Fruit fly (Drosophila melanogaster) whole organism, prepupa: ENCODE results near the gene dunk.
A peak's percentile ranks its signal among the peaks of the same experiment; 100 is the strongest.

ENCODE experiments used
- Blimp-1 ChIP-seq: fragments of 200-800 bp; sonication (Bioruptor generic); optimal IDR thresholded peaks from 3 replicates; lab custom pipeline; 2017; ENCODE audit warnings: missing biosample characterization, missing genetic modification characterization, mild to moderate bottlenecking, moderate library complexity, missing genetic modification reagents
- CG10631 ChIP-seq: fragments of 200-800 bp; sonication (Bioruptor generic); optimal IDR thresholded peaks from 2 replicates; lab custom pipeline; 2016; ENCODE audit warnings: missing biosample characterization, missing genetic modification characterization
- CG10669 ChIP-seq: fragments of 200-800 bp; sonication (Bioruptor generic); optimal IDR thresholded peaks from 3 replicates; lab custom pipeline; 2018; ENCODE audit warnings: missing biosample characterization, mild to moderate bottlenecking, missing genetic modification characterization, moderate library complexity
- CG11762 ChIP-seq: fragments of 200-800 bp; sonication (Bioruptor generic); optimal IDR thresholded peaks from 3 replicates; lab custom pipeline; 2016; ENCODE audit warnings: missing biosample characterization, missing genetic modification characterization; ENCODE audit not compliant: insufficient read depth
- CG11902 ChIP-seq: fragments of 200-800 bp; sonication (Bioruptor generic); optimal IDR thresholded peaks from 3 replicates; lab custom pipeline; 2016; ENCODE audit warnings: missing biosample characterization, missing genetic modification characterization
- CG1621 ChIP-seq: fragments of 200-800 bp; sonication (Bioruptor generic); optimal IDR thresholded peaks from 3 replicates; lab custom pipeline; 2018; ENCODE audit warnings: missing biosample characterization, mild to moderate bottlenecking, missing genetic modification characterization
- CG16779 ChIP-seq: fragments of 200-800 bp; sonication (Bioruptor generic); optimal IDR thresholded peaks from 3 replicates; lab custom pipeline; 2017; ENCODE audit warnings: missing biosample characterization, mild to moderate bottlenecking, missing genetic modification characterization
- CG31627 ChIP-seq: fragments of 200-800 bp; sonication (Bioruptor generic); optimal IDR thresholded peaks from 3 replicates; lab custom pipeline; 2016; ENCODE audit warnings: missing biosample characterization, missing genetic modification characterization
- CG32006 ChIP-seq: fragments of 200-800 bp; sonication (Bioruptor generic); optimal IDR thresholded peaks from 3 replicates; lab custom pipeline; 2017; ENCODE audit warnings: missing biosample characterization, mild to moderate bottlenecking, missing genetic modification characterization
- CG34406 ChIP-seq: fragments of 200-800 bp; sonication (Bioruptor generic); optimal IDR thresholded peaks from 3 replicates; lab custom pipeline; 2016; ENCODE audit warnings: missing biosample characterization, missing genetic modification characterization
- CG4318 ChIP-seq: fragments of 200-800 bp; sonication (Bioruptor generic); optimal IDR thresholded peaks from 3 replicates; lab custom pipeline; 2017; ENCODE audit warnings: missing biosample characterization, mild to moderate bottlenecking, missing genetic modification characterization
- CG6163 ChIP-seq: fragments of 200-800 bp; sonication (Bioruptor generic); IDR thresholded peaks from 3 replicates; pipeline ENCODE4 v1.3.6; 2022; ENCODE audit warnings: missing biosample characterization, missing genetic modification characterization
- CG6792 ChIP-seq: fragments of 200-800 bp; sonication (Bioruptor generic); optimal IDR thresholded peaks from 3 replicates; lab custom pipeline; 2016; ENCODE audit warnings: missing biosample characterization, missing genetic modification characterization
- CG6808 ChIP-seq: fragments of 200-800 bp; sonication (Bioruptor generic); optimal IDR thresholded peaks from 3 replicates; lab custom pipeline; 2017; ENCODE audit warnings: missing biosample characterization, missing genetic modification characterization, mild to moderate bottlenecking, moderate library complexity, missing genetic modification reagents
- CG7368 ChIP-seq: fragments of 200-800 bp; sonication (Bioruptor generic); optimal IDR thresholded peaks from 3 replicates; lab custom pipeline; 2016; ENCODE audit warnings: missing biosample characterization, missing genetic modification characterization
- CG8119 ChIP-seq: fragments of 200-800 bp; sonication (Bioruptor generic); IDR thresholded peaks from 3 replicates; pipeline ENCODE4 v1.3.6; 2022; ENCODE audit warnings: missing biosample characterization, missing genetic modification characterization
- CG8319 ChIP-seq: fragments of 200-800 bp; sonication (Bioruptor generic); optimal IDR thresholded peaks from 3 replicates; lab custom pipeline; 2016; ENCODE audit warnings: missing biosample characterization, missing genetic modification characterization
- CG9139 ChIP-seq: fragments of 200-800 bp; sonication (Bioruptor generic); optimal IDR thresholded peaks from 3 replicates; lab custom pipeline; 2017; ENCODE audit warnings: missing biosample characterization, mild to moderate bottlenecking, missing genetic modification characterization
- Eip75B ChIP-seq: fragments of 200-800 bp; sonication (Bioruptor generic); optimal IDR thresholded peaks from 3 replicates; lab custom pipeline; 2016; ENCODE audit warnings: missing biosample characterization, missing genetic modification characterization
- Ets21C ChIP-seq: fragments of 200-800 bp; sonication (Bioruptor generic); optimal IDR thresholded peaks from 3 replicates; lab custom pipeline; 2016; ENCODE audit warnings: missing biosample characterization, missing genetic modification characterization
- Ets96B ChIP-seq: fragments of 200-800 bp; optimal IDR thresholded peaks from 2 replicates; lab custom pipeline; 2019; ENCODE audit warnings: missing biosample characterization, mild to moderate bottlenecking, missing genetic modification characterization, moderate library complexity
- Hr39 ChIP-seq: fragments of 200-800 bp; sonication (Bioruptor generic); optimal IDR thresholded peaks from 2 replicates; lab custom pipeline; 2016; ENCODE audit warnings: missing biosample characterization, missing genetic modification characterization
- Smox ChIP-seq: fragments of 200-800 bp; sonication (Bioruptor generic); optimal IDR thresholded peaks from 3 replicates; lab custom pipeline; 2016; ENCODE audit warnings: missing biosample characterization, missing genetic modification characterization
- Sox14 ChIP-seq: fragments of 200-800 bp; sonication (Bioruptor generic); optimal IDR thresholded peaks from 3 replicates; lab custom pipeline; 2016; ENCODE audit warnings: missing biosample characterization, missing genetic modification characterization
- Sox15 ChIP-seq: fragments of 200-800 bp; sonication (Bioruptor generic); optimal IDR thresholded peaks from 3 replicates; lab custom pipeline; 2016; ENCODE audit warnings: missing biosample characterization, missing genetic modification characterization
- achi ChIP-seq: fragments of 200-800 bp; sonication (Bioruptor generic); optimal IDR thresholded peaks from 3 replicates; lab custom pipeline; 2016; ENCODE audit warnings: missing biosample characterization, missing genetic modification characterization
- acj6 ChIP-seq: fragments of 200-800 bp; sonication (Bioruptor generic); optimal IDR thresholded peaks from 3 replicates; lab custom pipeline; 2016; ENCODE audit warnings: missing biosample characterization, missing genetic modification characterization
- dsx ChIP-seq: fragments of 200-800 bp; optimal IDR thresholded peaks from 3 replicates; lab custom pipeline; 2019; ENCODE audit warnings: missing biosample characterization, mild to moderate bottlenecking, missing genetic modification characterization, moderate library complexity; ENCODE audit not compliant: poor library complexity, severe bottlenecking
- esn ChIP-seq: fragments of 200-800 bp; sonication (Bioruptor generic); optimal IDR thresholded peaks from 2 replicates; lab custom pipeline; 2016; ENCODE audit warnings: missing biosample characterization, mild to moderate bottlenecking, missing genetic modification characterization, moderate library complexity
- fd85E ChIP-seq: fragments of 200-800 bp; sonication (Bioruptor generic); optimal IDR thresholded peaks from 3 replicates; lab custom pipeline; 2016; ENCODE audit warnings: missing biosample characterization, missing genetic modification characterization
- fkh ChIP-seq: fragments of 200-800 bp; sonication (Bioruptor generic); optimal IDR thresholded peaks from 3 replicates; lab custom pipeline; 2017; ENCODE audit warnings: missing biosample characterization, mild to moderate bottlenecking, missing genetic modification characterization, moderate library complexity
- lz ChIP-seq: fragments of 200-800 bp; sonication (Bioruptor generic); optimal IDR thresholded peaks from 3 replicates; lab custom pipeline; 2016; ENCODE audit warnings: missing biosample characterization, missing genetic modification characterization
- net ChIP-seq: fragments of 200-800 bp; sonication (Bioruptor generic); optimal IDR thresholded peaks from 3 replicates; lab custom pipeline; 2016; ENCODE audit warnings: missing biosample characterization, missing genetic modification characterization
- pdm3 ChIP-seq: fragments of 200-800 bp; sonication (Bioruptor generic); optimal IDR thresholded peaks from 3 replicates; lab custom pipeline; 2016; ENCODE audit warnings: missing biosample characterization, missing genetic modification characterization
- spab ChIP-seq: fragments of 200-800 bp; sonication (Bioruptor generic); optimal IDR thresholded peaks from 2 replicates; lab custom pipeline; 2017; ENCODE audit warnings: missing biosample characterization, mild to moderate bottlenecking, missing genetic modification characterization, missing genetic modification reagents
- topi ChIP-seq: fragments of 200-800 bp; sonication (Bioruptor generic); optimal IDR thresholded peaks from 3 replicates; lab custom pipeline; 2016; ENCODE audit warnings: missing biosample characterization, missing genetic modification characterization
- vri ChIP-seq: fragments of 200-800 bp; sonication (Bioruptor generic); optimal IDR thresholded peaks from 3 replicates; lab custom pipeline; 2016; ENCODE audit warnings: missing biosample characterization, mild to moderate bottlenecking, missing genetic modification characterization

Gene dunk

dm6 chr2L:22148713-22149112 is 2.7 kb upstream of the dunk start (continued):
- TF ChIP-seq Sox14 (GFP tag; lab: Kevin White, UChicago), result peak; percentile 7
- TF ChIP-seq CG34406 (GFP tag; lab: Kevin White, UChicago), result no peak
- TF ChIP-seq lz, result no peak
- no peak for TF ChIP-seq CG6792
- peak; percentile 48 for TF ChIP-seq Blimp-1
- TF ChIP-seq Ets21C (GFP tag; lab: Kevin White, UChicago), result no peak
- TF ChIP-seq spab (GFP tag; lab: Kevin White, UChicago), result no peak
- TF ChIP-seq CG4318 (GFP tag; lab: Kevin White, UChicago), result no peak
- no peak for TF ChIP-seq Eip75B (GFP tag; lab: Kevin White, UChicago)
- no peak for TF ChIP-seq CG1621 (tag; lab: Kevin White, UChicago)
- no peak for TF ChIP-seq net (GFP tag; lab: Kevin White, UChicago)
- no peak for TF ChIP-seq CG16779
- TF ChIP-seq CG11902 (GFP tag; lab: Kevin White, UChicago), result no peak
- no peak for TF ChIP-seq CG6808 (GFP tag; lab: Kevin White, UChicago)
- no peak for TF ChIP-seq CG11762 (GFP tag; lab: Kevin White, UChicago)
- no peak for TF ChIP-seq CG8119 (GFP tag; lab: Robert Waterston, UW)
- TF ChIP-seq Ets96B, result no peak
- TF ChIP-seq CG7368 (GFP tag; lab: Kevin White, UChicago), result no peak
- TF ChIP-seq CG8319 (GFP tag; lab: Kevin White, UChicago), result no peak
- no peak for TF ChIP-seq pdm3 (GFP tag; lab: Kevin White, UChicago)
- no peak for TF ChIP-seq CG31627 (GFP tag; lab: Kevin White, UChicago)
- TF ChIP-seq Smox (GFP tag; lab: Kevin White, UChicago), result no peak

- TF ChIP-seq dsx (GFP tag; lab: Kevin White, UChicago), result no peak
- no peak for TF ChIP-seq CG6163 (GFP tag; lab: Robert Waterston, UW)
- no peak for TF ChIP-seq esn (GFP tag; lab: Kevin White, UChicago)
- no peak for TF ChIP-seq achi (GFP tag; lab: Kevin White, UChicago)
- TF ChIP-seq fkh (GFP tag; lab: Kevin White, UChicago), result no peak
- no peak for TF ChIP-seq CG31627 (GFP tag; lab: Kevin White, UChicago)
- no peak for TF ChIP-seq vri (GFP tag; lab: Kevin White, UChicago)
- TF ChIP-seq CG11762 (GFP tag; lab: Kevin White, UChicago), result no peak
- TF ChIP-seq Eip75B (GFP tag; lab: Kevin White, UChicago), result no peak
- TF ChIP-seq net (GFP tag; lab: Kevin White, UChicago), result no peak
- no peak for TF ChIP-seq Hr39
- no peak for TF ChIP-seq CG6808 (GFP tag; lab: Kevin White, UChicago)
- TF ChIP-seq CG16779, result no peak
- TF ChIP-seq fd85E (GFP tag; lab: Kevin White, UChicago), result no peak
- no peak for TF ChIP-seq Smox (GFP tag; lab: Kevin White, UChicago)
- TF ChIP-seq CG9139 (GFP tag; lab: Kevin White, UChicago), result no peak
Observed at dm6 chr2L:22153246-22153645, 1.8 kb downstream of the dunk start.

dm6 chr2L:22159800-22160199 is 8.4 kb downstream of the dunk start:
- TF ChIP-seq Ets21C (GFP tag; lab: Kevin White, UChicago), result no peak
- TF ChIP-seq pdm3 (GFP tag; lab: Kevin White, UChicago), result no peak
- no peak for TF ChIP-seq dsx (GFP tag; lab: Kevin White, UChicago)
- no peak for TF ChIP-seq acj6
- TF ChIP-seq Sox14 (GFP tag; lab: Kevin White, UChicago), result no peak
- TF ChIP-seq CG9139 (GFP tag; lab: Kevin White, UChicago), result no peak
- no peak for TF ChIP-seq CG6163 (GFP tag; lab: Robert Waterston, UW)
- no peak for TF ChIP-seq topi
- no peak for TF ChIP-seq CG10669 (GFP tag; lab: Kevin White, UChicago)
- no peak for TF ChIP-seq Sox15
- TF ChIP-seq CG32006 (GFP tag; lab: Kevin White, UChicago), result no peak
- TF ChIP-seq CG6792, result no peak
- TF ChIP-seq CG34406 (GFP tag; lab: Kevin White, UChicago), result no peak
- no peak for TF ChIP-seq CG10631 (GFP tag; lab: Kevin White, UChicago)
- no peak for TF ChIP-seq CG8119 (GFP tag; lab: Robert Waterston, UW)
- TF ChIP-seq Eip75B (GFP tag; lab: Kevin White, UChicago), result no peak
- TF ChIP-seq CG11902 (GFP tag; lab: Kevin White, UChicago), result no peak
